Worm (Caenorhabditis elegans): ENCODE results near the gene vps-50.

DNA sequence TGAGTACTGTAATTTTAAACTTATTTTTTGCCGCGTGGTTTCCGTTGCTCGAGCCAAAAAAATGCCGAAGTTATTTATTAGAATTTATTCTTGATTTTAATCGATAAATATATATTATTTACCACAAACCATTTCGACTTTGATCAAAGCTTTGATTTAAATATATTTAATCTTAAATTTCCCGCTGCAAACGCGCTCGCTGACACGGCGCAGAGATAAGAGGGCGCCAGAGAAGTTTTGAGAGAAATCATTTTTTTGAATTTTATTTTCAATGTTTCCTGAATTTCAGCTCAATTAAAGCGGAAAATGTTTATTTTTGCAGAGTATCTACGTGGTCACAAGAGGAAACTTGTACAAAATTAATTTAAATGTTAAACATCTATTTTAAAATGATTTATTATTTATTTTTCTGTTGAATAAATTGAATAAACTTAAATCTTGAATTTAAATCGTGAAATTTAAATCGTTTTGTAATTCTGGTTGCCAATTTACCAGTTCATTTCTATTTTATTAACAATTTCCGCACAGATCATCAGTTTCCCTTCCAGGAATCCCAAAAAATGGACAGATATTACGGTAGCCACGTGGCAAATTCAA, 26.9 kb downstream of the vps-50 start, which contains the start of gene com-1:
- no peak for TF ChIP-seq tbx-2 (tag; optimal IDR thresholded peaks at IDR 0.05)
- no peak for TF ChIP-seq ceh-45 (GFP tag; IDR thresholded peaks at IDR 0.05)
- TF ChIP-seq zip-5 (tag; optimal IDR thresholded peaks at IDR 0.05) = no peak
- TF ChIP-seq pqm-1 (tag; optimal IDR thresholded peaks at IDR 0.05) = no peak
- no peak for TF ChIP-seq ttx-3 (tag; optimal IDR thresholded peaks at IDR 0.05)
- TF ChIP-seq eyg-1 (tag; optimal IDR thresholded peaks at IDR 0.05) = no peak
- TF ChIP-seq unc-42 (tag; optimal IDR thresholded peaks at IDR 0.05) = peak; percentile 14
- TF ChIP-seq fax-1 (tag; optimal IDR thresholded peaks at IDR 0.05) = no peak
- TF ChIP-seq elt-2 (tag; optimal IDR thresholded peaks at IDR 0.05) = no peak
- no peak for TF ChIP-seq C08G9.2 (tag; optimal IDR thresholded peaks at IDR 0.05)
- TF ChIP-seq ama-1 (optimal IDR thresholded peaks at IDR 0.05) = no peak
- TF ChIP-seq nhr-11 (tag; optimal IDR thresholded peaks at IDR 0.05) = no peak

All from whole organism, late embryonic.